Worm (Caenorhabditis elegans): Measurements from ENCODE around the gene dph-5.
A peak's percentile ranks its signal among the peaks of the same experiment; 100 is the strongest.

Gene dph-5

DNA sequence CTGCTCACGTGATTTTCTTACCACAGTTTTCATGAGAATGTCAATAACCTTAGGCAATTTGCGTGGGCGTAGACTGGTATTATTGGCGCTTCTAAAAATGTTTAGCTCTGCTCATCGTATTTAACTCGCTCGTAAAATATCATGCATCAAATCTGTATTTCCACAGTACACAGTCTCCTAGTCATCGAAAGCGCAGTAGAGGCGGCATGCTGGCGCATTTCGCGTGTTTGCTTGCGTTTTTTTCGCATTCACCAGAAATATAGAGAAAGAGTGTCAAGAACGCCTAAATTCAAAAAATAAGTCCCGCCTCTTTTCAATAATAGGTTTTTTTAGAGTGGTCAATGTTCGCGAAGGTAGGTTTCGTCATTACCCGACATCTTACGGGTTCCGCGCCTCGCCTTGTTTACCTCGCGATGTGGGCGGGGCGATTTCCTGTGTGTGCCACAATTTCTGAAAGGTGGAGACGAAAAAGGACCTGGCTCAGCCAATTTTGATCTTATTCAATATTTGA is 26.7 kb downstream of the dph-5 start (continued):
- TF ChIP-seq ztf-1 (GFP tag; conservative IDR thresholded peaks at IDR 0.05) (no peak), mdl-1 (tag; optimal IDR thresholded peaks at IDR 0.05) (no peak), sma-3 (GFP tag; optimal IDR thresholded peaks at IDR 0.05) (peak; percentile 78), nhr-129 (tag; optimal IDR thresholded peaks at IDR 0.05) (peak; percentile 21), Y55F3AM.14 (GFP tag; optimal IDR thresholded peaks at IDR 0.05) (peak; percentile 57), peb-1 (tag; optimal IDR thresholded peaks at IDR 0.05) (no peak), zag-1 (tag; optimal IDR thresholded peaks at IDR 0.05) (no peak), unc-55 (GFP tag; optimal IDR thresholded peaks at IDR 0.05) (no peak), unc-62 (GFP tag; optimal IDR thresholded peaks at IDR 0.05) (no peak)

- TF ChIP-seq snpc-4 (tag; optimal IDR thresholded peaks at IDR 0.05): no peak
- no peak for TF ChIP-seq zag-1 (tag; optimal IDR thresholded peaks at IDR 0.05)
- TF ChIP-seq fos-1 (tag; optimal IDR thresholded peaks at IDR 0.05): no peak
- no peak for TF ChIP-seq nhr-77 (tag; optimal IDR thresholded peaks at IDR 0.05)
- no peak for TF ChIP-seq elt-1 (tag; optimal IDR thresholded peaks at IDR 0.05)
- TF ChIP-seq mab-5 (tag; optimal IDR thresholded peaks at IDR 0.05): no peak
- TF ChIP-seq ztf-1 (GFP tag; conservative IDR thresholded peaks at IDR 0.05): no peak
- TF ChIP-seq nhr-10 (tag; optimal IDR thresholded peaks at IDR 0.05): no peak
- TF ChIP-seq egl-27 (tag; optimal IDR thresholded peaks at IDR 0.05): no peak
- TF ChIP-seq ztf-4 (tag; optimal IDR thresholded peaks at IDR 0.05): no peak
- TF ChIP-seq Y55F3AM.14 (GFP tag; optimal IDR thresholded peaks at IDR 0.05): no peak
- TF ChIP-seq unc-39 (tag; optimal IDR thresholded peaks at IDR 0.05): no peak
- no peak for TF ChIP-seq nhr-11 (tag; optimal IDR thresholded peaks at IDR 0.05)
- TF ChIP-seq mdl-1 (tag; optimal IDR thresholded peaks at IDR 0.05): no peak
- TF ChIP-seq lin-13 (GFP tag; optimal IDR thresholded peaks at IDR 0.05): no peak
- TF ChIP-seq gmeb-1 (tag; optimal IDR thresholded peaks at IDR 0.05): no peak
- no peak for TF ChIP-seq lin-11 (tag; optimal IDR thresholded peaks at IDR 0.05)
- TF ChIP-seq lin-39 (tag; optimal IDR thresholded peaks at IDR 0.05): no peak
Observed at ce11 chrII:11377700-11378099, 27.7 kb downstream of the dph-5 start.

DNA sequence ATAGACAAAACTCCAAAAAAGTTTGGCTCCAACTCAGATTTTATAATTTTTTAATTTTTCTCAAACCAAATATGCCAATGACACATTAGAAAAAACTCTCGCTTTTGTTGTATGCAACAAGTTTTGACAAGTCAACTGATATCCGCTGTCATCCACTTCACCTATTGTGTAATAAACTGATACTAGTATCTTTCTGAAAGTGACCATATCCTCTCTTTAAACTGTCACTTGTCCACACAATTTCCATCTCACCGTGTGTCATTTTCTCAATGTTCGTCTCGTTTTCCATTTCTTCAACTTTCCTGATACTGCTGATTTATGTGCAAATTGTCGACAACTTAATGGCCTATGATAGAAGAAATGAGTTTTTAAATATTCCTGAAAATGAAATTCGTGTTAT is 33.1 kb downstream of the dph-5 start, which contains the start of the genes C33B4.5 and C33B4.4:
C33B4.5 (plus strand) TSS at position 270 of the 400 bp plus-strand sequence.
C33B4.4 (minus strand) TSS at position 385 of the 400 bp plus-strand sequence.
- TF ChIP-seq ceh-16 (tag; optimal IDR thresholded peaks at IDR 0.05) (no peak), peb-1 (tag; optimal IDR thresholded peaks at IDR 0.05) (no peak), Y55F3AM.14 (GFP tag; optimal IDR thresholded peaks at IDR 0.05) (no peak), nhr-23 (tag; optimal IDR thresholded peaks at IDR 0.05) (no peak), nhr-6 (tag; optimal IDR thresholded peaks at IDR 0.05) (no peak)

DNA sequence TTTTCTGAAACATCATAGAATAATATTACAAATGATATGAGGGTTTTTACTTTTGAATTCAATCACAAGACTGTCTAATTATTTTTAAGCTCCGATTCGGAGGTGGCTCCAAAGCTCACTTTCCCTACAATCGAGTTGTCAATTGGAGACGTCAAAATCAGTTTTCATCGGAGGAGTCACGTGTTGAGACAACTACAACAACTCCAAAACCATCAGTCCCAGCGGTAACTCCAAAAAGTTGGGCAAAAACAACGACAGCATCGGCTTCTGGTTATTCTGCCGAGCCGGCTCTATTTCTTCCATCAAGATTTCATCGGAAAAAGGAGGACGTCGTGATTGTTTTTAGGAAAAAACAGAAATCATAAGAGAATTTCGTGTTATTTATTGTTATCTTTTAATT is 34.1 kb downstream of the dph-5 start:
- TF ChIP-seq nhr-77 (tag; optimal IDR thresholded peaks at IDR 0.05) (no peak), ceh-82 (tag; optimal IDR thresholded peaks at IDR 0.05) (no peak)

DNA sequence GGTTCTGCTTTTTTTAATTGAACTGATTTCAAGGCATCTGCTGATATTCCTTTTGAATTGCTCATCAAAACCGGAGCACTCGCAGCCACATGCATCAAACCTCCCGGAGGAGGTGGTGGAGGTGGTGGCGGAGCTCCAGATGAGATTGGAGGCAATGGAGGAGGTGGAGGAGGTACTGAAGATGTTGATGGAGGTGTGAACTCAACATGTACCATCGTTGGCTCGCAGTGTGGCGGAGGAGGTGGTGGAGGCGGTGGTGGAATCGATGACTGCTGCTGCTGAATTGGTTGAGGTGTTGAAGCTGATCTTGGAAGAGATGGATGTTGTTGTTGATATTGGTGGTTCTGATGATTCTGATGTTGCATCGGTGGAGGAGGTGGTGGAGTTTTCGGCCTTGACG is 37.0 kb downstream of the dph-5 start:
- no peak for TF ChIP-seq ceh-82 (tag; optimal IDR thresholded peaks at IDR 0.05)
- no peak for TF ChIP-seq lin-13 (GFP tag; optimal IDR thresholded peaks at IDR 0.05)
- no peak for TF ChIP-seq nhr-237 (tag; optimal IDR thresholded peaks at IDR 0.05)
- TF ChIP-seq lin-39 (tag; optimal IDR thresholded peaks at IDR 0.05): no peak
- no peak for TF ChIP-seq lin-11 (tag; optimal IDR thresholded peaks at IDR 0.05)
- TF ChIP-seq mdl-1 (tag; optimal IDR thresholded peaks at IDR 0.05): no peak
- TF ChIP-seq nhr-77 (tag; optimal IDR thresholded peaks at IDR 0.05): no peak
- no peak for TF ChIP-seq lsy-2 (tag; optimal IDR thresholded peaks at IDR 0.05)
- no peak for TF ChIP-seq mab-5 (tag; optimal IDR thresholded peaks at IDR 0.05)
- no peak for TF ChIP-seq nhr-23 (tag; optimal IDR thresholded peaks at IDR 0.05)
- no peak for TF ChIP-seq ztf-4 (tag; optimal IDR thresholded peaks at IDR 0.05)
- no peak for TF ChIP-seq unc-55 (GFP tag; optimal IDR thresholded peaks at IDR 0.05)
- no peak for TF ChIP-seq sma-3 (GFP tag; optimal IDR thresholded peaks at IDR 0.05)
- no peak for TF ChIP-seq F13H6.1 (tag; optimal IDR thresholded peaks at IDR 0.05)

- TF ChIP-seq egl-27 (tag; optimal IDR thresholded peaks at IDR 0.05): no peak
- no peak for TF ChIP-seq Y55F3AM.14 (GFP tag; optimal IDR thresholded peaks at IDR 0.05)
Observed at ce11 chrII:11390865-11391264, 40.9 kb downstream of the dph-5 start, which contains the start of gene shn-1. TSS of gene shn-1 (minus strand) at chrII:11390965.
